Fruit fly (Drosophila melanogaster) whole organism, embryonic: ENCODE data around the gene Orc2.

ENCODE experiments used
- CG10209 ChIP-seq: fragments of 200-800 bp; sonication (Bioruptor generic); optimal IDR thresholded peaks from 3 replicates; lab custom pipeline; 2017; ENCODE audit warnings: missing biosample characterization, mild to moderate bottlenecking, missing genetic modification characterization, missing genetic modification reagents
- CHES-1-like ChIP-seq: fragments of 200-800 bp; sonication (Bioruptor generic); optimal IDR thresholded peaks from 2 replicates; lab custom pipeline; 2016; ENCODE audit warnings: missing biosample characterization, missing genetic modification characterization
- CTCF ChIP-seq: fragments of 200-800 bp; sonication (Bioruptor generic); optimal IDR thresholded peaks from 2 replicates; lab custom pipeline; 2017; ENCODE audit warnings: missing biosample characterization, mild to moderate bottlenecking, missing genetic modification characterization, moderate library complexity
- Dip2 ChIP-seq: fragments of 200-800 bp; sonication (Bioruptor generic); IDR thresholded peaks from 2 replicates; pipeline ENCODE4 v1.3.6; 2022; ENCODE audit warnings: missing biosample characterization, missing genetic modification characterization
- Dip3 ChIP-seq: fragments of 200-800 bp; sonication (Bioruptor generic); optimal IDR thresholded peaks from 3 replicates; lab custom pipeline; 2016; ENCODE audit warnings: missing biosample characterization, missing genetic modification characterization
- Doc3 ChIP-seq: fragments of 200-800 bp; sonication (Bioruptor generic); IDR thresholded peaks from 3 replicates; pipeline ENCODE4 v1.3.6; 2022; ENCODE audit warnings: missing biosample characterization, missing genetic modification characterization; ENCODE audit not compliant: partially characterized antibody
- HLH54F ChIP-seq: fragments of 200-800 bp; sonication (Bioruptor generic); optimal IDR thresholded peaks from 3 replicates; lab custom pipeline; 2016; ENCODE audit warnings: missing biosample characterization, missing genetic modification characterization
- org-1 ChIP-seq: fragments of 200-800 bp; sonication (Bioruptor generic); optimal IDR thresholded peaks from 2 replicates; lab custom pipeline; 2017; ENCODE audit warnings: missing biosample characterization, missing genetic modification characterization
- phol ChIP-seq: fragments of 200-800 bp; sonication (Bioruptor generic); optimal IDR thresholded peaks from 3 replicates; lab custom pipeline; 2018; ENCODE audit warnings: missing biosample characterization, mild to moderate bottlenecking, missing genetic modification characterization, moderate library complexity

DNA sequence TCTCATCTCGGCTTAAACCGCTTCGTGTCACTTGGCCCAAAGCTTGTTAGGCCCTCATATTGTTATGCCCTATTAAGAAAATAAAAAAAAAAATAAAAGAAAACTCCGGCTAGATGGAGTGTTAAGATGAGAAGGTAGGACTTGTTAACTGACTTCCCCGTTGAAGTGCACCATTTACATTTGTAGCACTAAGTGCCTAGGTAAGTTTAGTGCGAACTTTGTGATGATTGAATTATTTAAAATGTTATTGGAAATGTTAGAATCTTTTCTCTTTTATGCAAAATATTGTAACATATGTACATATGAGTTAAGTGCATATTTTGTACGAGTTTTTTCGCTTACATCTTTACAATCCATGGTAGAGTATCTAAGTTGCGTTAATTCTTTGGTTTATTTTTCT, 33.5 kb downstream of the Orc2 start:
- TF ChIP-seq Doc3 (GFP tag; lab: Robert Waterston, UW) (no peak), CG10209 (GFP tag; lab: Kevin White, UChicago) (no peak), phol (tag; lab: Kevin White, UChicago) (no peak), org-1 (GFP tag; lab: Kevin White, UChicago) (no peak), Dip2 (no peak), CTCF (GFP tag; lab: Kevin White, UChicago) (no peak), CHES-1-like (GFP tag; lab: Kevin White, UChicago) (no peak), Dip3 (GFP tag; lab: Kevin White, UChicago) (no peak), HLH54F (GFP tag; lab: Kevin White, UChicago) (no peak)
